Fruit fly (Drosophila melanogaster) whole organism, embryonic: Measurements from ENCODE around the gene CG46439.

Source experiments
- Antp ChIP-seq: fragments of 200-800 bp; sonication (Bioruptor generic); optimal IDR thresholded peaks from 3 replicates; lab custom pipeline; 2016; ENCODE audit warnings: missing biosample characterization, missing genetic modification characterization
- CG15073 ChIP-seq: fragments of 200-800 bp; sonication (Bioruptor generic); optimal IDR thresholded peaks from 2 replicates; lab custom pipeline; 2016; ENCODE audit warnings: missing biosample characterization, missing genetic modification characterization
- CG17359 ChIP-seq: fragments of 200-800 bp; sonication (Bioruptor generic); optimal IDR thresholded peaks from 3 replicates; lab custom pipeline; 2018; ENCODE audit warnings: missing biosample characterization, mild to moderate bottlenecking, missing genetic modification characterization, moderate library complexity
- CG17361 ChIP-seq: fragments of 200-800 bp; sonication (Bioruptor generic); IDR thresholded peaks from 3 replicates; pipeline ENCODE4 v1.3.6; 2022; ENCODE audit warnings: missing biosample characterization, missing genetic modification characterization
- CG18476 ChIP-seq: fragments of 200-800 bp; sonication (Bioruptor generic); optimal IDR thresholded peaks from 2 replicates; lab custom pipeline; 2016; ENCODE audit warnings: missing biosample characterization, mild to moderate bottlenecking, missing genetic modification characterization
- CG2116 ChIP-seq: fragments of 200-800 bp; sonication (Bioruptor generic); optimal IDR thresholded peaks from 3 replicates; lab custom pipeline; 2018; ENCODE audit warnings: missing biosample characterization, mild to moderate bottlenecking, missing genetic modification characterization
- CG2875 ChIP-seq: fragments of 200-800 bp; sonication (Bioruptor generic); optimal IDR thresholded peaks from 2 replicates; lab custom pipeline; 2017; ENCODE audit warnings: missing biosample characterization, mild to moderate bottlenecking, missing genetic modification characterization, missing genetic modification reagents
- CG32532 ChIP-seq: fragments of 200-800 bp; sonication (Bioruptor generic); IDR thresholded peaks from 2 replicates; pipeline ENCODE4 v1.3.6; 2022; ENCODE audit warnings: missing biosample characterization, missing genetic modification characterization
- CG34422 ChIP-seq: fragments of 200-800 bp; sonication (Bioruptor generic); IDR thresholded peaks from 3 replicates; pipeline ENCODE4 v1.3.6; 2022; ENCODE audit warnings: missing biosample characterization, missing genetic modification characterization
- CG3995 ChIP-seq: fragments of 200-800 bp; sonication (Bioruptor generic); optimal IDR thresholded peaks from 3 replicates; lab custom pipeline; 2016; ENCODE audit warnings: missing biosample characterization, missing genetic modification characterization
- CG4854 ChIP-seq: fragments of 200-800 bp; sonication (Bioruptor generic); optimal IDR thresholded peaks from 2 replicates; lab custom pipeline; 2016; ENCODE audit warnings: missing biosample characterization, missing genetic modification characterization, inconsistent platforms
- CG7556 ChIP-seq: fragments of 200-800 bp; sonication (Bioruptor generic); optimal IDR thresholded peaks from 2 replicates; lab custom pipeline; 2017; ENCODE audit warnings: missing biosample characterization, mild to moderate bottlenecking, missing genetic modification characterization
- CG9215 ChIP-seq: fragments of 200-800 bp; sonication (Bioruptor generic); IDR thresholded peaks from 2 replicates; pipeline ENCODE4 v1.3.6; 2022; ENCODE audit warnings: missing biosample characterization, missing genetic modification characterization
- CG9817 ChIP-seq: fragments of 200-800 bp; sonication (Bioruptor generic); optimal IDR thresholded peaks from 2 replicates; lab custom pipeline; 2018; ENCODE audit warnings: missing biosample characterization, mild to moderate bottlenecking, missing genetic modification characterization, moderate library complexity
- CTCF ChIP-seq: fragments of 200-800 bp; sonication (Bioruptor generic); optimal IDR thresholded peaks from 2 replicates; lab custom pipeline; 2017; ENCODE audit warnings: missing biosample characterization, mild to moderate bottlenecking, missing genetic modification characterization, moderate library complexity
- CkIIα-i1 ChIP-seq: fragments of 200-800 bp; sonication (Bioruptor generic); IDR thresholded peaks from 2 replicates; pipeline ENCODE4 v1.3.6; 2022; ENCODE audit warnings: missing biosample characterization, missing genetic modification characterization
- Deaf1 ChIP-seq: fragments of 200-800 bp; optimal IDR thresholded peaks from 3 replicates; lab custom pipeline; 2019; ENCODE audit warnings: missing biosample characterization, mild to moderate bottlenecking, missing genetic modification characterization, moderate library complexity
- E2f1 ChIP-seq: fragments of 200-800 bp; sonication (Bioruptor generic); IDR thresholded peaks from 2 replicates; pipeline ENCODE4 v1.3.6; 2022; ENCODE audit warnings: missing biosample characterization, missing genetic modification characterization
- GATAe ChIP-seq: fragments of 200-800 bp; sonication (Bioruptor generic); conservative IDR thresholded peaks from 2 replicates; pipeline ENCODE4 v1.3.6; 2022; ENCODE audit warnings: missing biosample characterization, missing genetic modification characterization
- HLH3B ChIP-seq: fragments of 200-800 bp; sonication (Bioruptor generic); IDR thresholded peaks from 2 replicates; pipeline ENCODE4 v1.3.6; 2022; ENCODE audit warnings: missing biosample characterization, missing genetic modification characterization
- Hmr ChIP-seq: fragments of 200-800 bp; sonication (Bioruptor generic); optimal IDR thresholded peaks from 3 replicates; lab custom pipeline; 2017; ENCODE audit warnings: mild to moderate bottlenecking, missing biosample characterization, missing genetic modification reagents, missing genetic modification characterization
- Hr78 ChIP-seq, 2 experiments: fragments of 200-800 bp in 1 of 2; fragments of >200 bp in 1 of 2; sonication (Bioruptor generic) in 1 of 2; optimal IDR thresholded peaks; 2 replicates each; lab custom pipeline; 2017 to 2019; ENCODE audit warnings: missing biosample characterization in 2 of 2, missing genetic modification characterization in 2 of 2, mild to moderate bottlenecking in 1 of 2, moderate library complexity in 1 of 2
- Neu2 ChIP-seq: fragments of 200-800 bp; sonication (Bioruptor generic); optimal IDR thresholded peaks from 3 replicates; lab custom pipeline; 2016; ENCODE audit warnings: missing biosample characterization, missing genetic modification characterization, borderline replicate concordance
- Pdp1 ChIP-seq, 2 experiments: fragments of 200-800 bp; sonication (Bioruptor generic); optimal IDR thresholded peaks; 3 replicates each; lab custom pipeline; 2016; ENCODE audit warnings: missing biosample characterization in 2 of 2, missing genetic modification characterization in 2 of 2, mild to moderate bottlenecking in 1 of 2, moderate library complexity in 1 of 2
- Sin3A ChIP-seq: fragments of >200 bp; optimal IDR thresholded peaks from 2 replicates; lab custom pipeline; 2018
- Trl ChIP-seq, 3 experiments: fragments of >200 bp in 2 of 3; fragments of 200-800 bp in 1 of 3; sonication (Bioruptor generic) in 1 of 3; optimal IDR thresholded peaks; 2 replicates in 1 of 3; 3 replicates in 2 of 3; lab custom pipeline; 2016 to 2017; ENCODE audit warnings: missing biosample characterization in 1 of 3, missing genetic modification characterization in 1 of 3
- ac ChIP-seq: fragments of 200-800 bp; sonication (Bioruptor generic); optimal IDR thresholded peaks from 3 replicates; lab custom pipeline; 2017; ENCODE audit warnings: missing biosample characterization, mild to moderate bottlenecking, missing genetic modification characterization
- amos ChIP-seq: fragments of 200-800 bp; sonication (Bioruptor generic); IDR thresholded peaks from 2 replicates; pipeline ENCODE4 v1.3.6; 2022; ENCODE audit warnings: missing biosample characterization, missing genetic modification characterization; ENCODE audit not compliant: partially characterized antibody
- chm ChIP-seq: fragments of 200-800 bp; sonication (Bioruptor generic); IDR thresholded peaks from 2 replicates; pipeline ENCODE4 v1.3.6; 2022; ENCODE audit warnings: missing biosample characterization, missing genetic modification characterization
- dm ChIP-seq: fragments of 200-800 bp; sonication (Bioruptor generic); optimal IDR thresholded peaks from 3 replicates; lab custom pipeline; 2016; ENCODE audit warnings: missing biosample characterization, missing genetic modification characterization
- dysf ChIP-seq: fragments of 200-800 bp; sonication (Bioruptor generic); IDR thresholded peaks from 3 replicates; pipeline ENCODE4 v1.3.6; 2022; ENCODE audit warnings: missing biosample characterization, missing genetic modification characterization
- en ChIP-seq: fragments of 200-800 bp; sonication (Bioruptor generic); optimal IDR thresholded peaks from 2 replicates; lab custom pipeline; 2016; ENCODE audit warnings: missing biosample characterization, missing genetic modification characterization
- eyg ChIP-seq: fragments of 200-800 bp; sonication (Bioruptor generic); optimal IDR thresholded peaks from 3 replicates; lab custom pipeline; 2016; ENCODE audit warnings: missing biosample characterization, missing genetic modification characterization
- fd3F ChIP-seq: fragments of 200-800 bp; sonication (Bioruptor generic); optimal IDR thresholded peaks from 2 replicates; lab custom pipeline; 2018; ENCODE audit warnings: missing biosample characterization, mild to moderate bottlenecking, missing genetic modification characterization, moderate library complexity
- fru ChIP-seq: fragments of >200 bp; optimal IDR thresholded peaks from 2 replicates; lab custom pipeline; 2017
- gem ChIP-seq: fragments of 200-800 bp; sonication (Bioruptor generic); optimal IDR thresholded peaks from 2 replicates; lab custom pipeline; 2019; ENCODE audit warnings: missing biosample characterization, mild to moderate bottlenecking, missing genetic modification characterization, moderate library complexity
- gfzf ChIP-seq: fragments of 200-800 bp; sonication (Bioruptor generic); optimal IDR thresholded peaks from 2 replicates; lab custom pipeline; 2016; ENCODE audit warnings: missing biosample characterization, mild to moderate bottlenecking, missing genetic modification characterization, moderate library complexity
- grau ChIP-seq: fragments of 200-800 bp; optimal IDR thresholded peaks from 3 replicates; lab custom pipeline; 2019; ENCODE audit warnings: missing biosample characterization, mild to moderate bottlenecking, missing genetic modification characterization, moderate library complexity
- gsb ChIP-seq: fragments of 200-800 bp; sonication (Bioruptor generic); IDR thresholded peaks from 2 replicates; pipeline ENCODE4 v1.3.6; 2022; ENCODE audit warnings: missing biosample characterization, missing genetic modification characterization
- gsb-n ChIP-seq: fragments of 200-800 bp; sonication (Bioruptor generic); optimal IDR thresholded peaks from 3 replicates; lab custom pipeline; 2018; ENCODE audit warnings: missing biosample characterization, mild to moderate bottlenecking, missing genetic modification characterization
- her ChIP-seq: fragments of 200-800 bp; sonication (Bioruptor generic); optimal IDR thresholded peaks from 2 replicates; lab custom pipeline; 2016; ENCODE audit warnings: missing biosample characterization, missing genetic modification characterization
- klu ChIP-seq: fragments of 200-800 bp; sonication (Bioruptor generic); IDR thresholded peaks from 2 replicates; pipeline ENCODE4 v1.3.6; 2022; ENCODE audit warnings: missing biosample characterization, missing genetic modification characterization
- kni ChIP-seq: fragments of 200-800 bp; sonication (Bioruptor generic); optimal IDR thresholded peaks from 3 replicates; lab custom pipeline; 2017; ENCODE audit warnings: mild to moderate bottlenecking, missing biosample characterization, missing genetic modification reagents, missing genetic modification characterization
- onecut ChIP-seq: fragments of 200-800 bp; sonication (Bioruptor generic); IDR thresholded peaks from 2 replicates; pipeline ENCODE4 v1.3.6; 2022; ENCODE audit warnings: missing biosample characterization, missing genetic modification characterization
- pum ChIP-seq: fragments of 200-800 bp; sonication (Bioruptor generic); optimal IDR thresholded peaks from 2 replicates; lab custom pipeline; 2016; ENCODE audit warnings: missing biosample characterization, missing genetic modification characterization
- sens ChIP-seq: fragments of 200-800 bp; sonication (Bioruptor generic); peaks from one replicate; lab custom pipeline; 2016; ENCODE audit warnings: missing biosample characterization, missing genetic modification characterization
- seq ChIP-seq: fragments of 200-800 bp; sonication (Bioruptor generic); IDR thresholded peaks from 2 replicates; pipeline ENCODE4 v1.3.6; 2022; ENCODE audit warnings: missing biosample characterization, missing genetic modification characterization
- sisA ChIP-seq: fragments of 200-800 bp; sonication (Bioruptor generic); IDR thresholded peaks from 2 replicates; pipeline ENCODE4 v1.3.6; 2022; ENCODE audit warnings: missing biosample characterization, missing genetic modification characterization
- slbo ChIP-seq: fragments of 200-800 bp; sonication (Bioruptor generic); IDR thresholded peaks from 2 replicates; pipeline ENCODE4 v1.3.6; 2022; ENCODE audit warnings: missing biosample characterization, missing genetic modification characterization
- stc ChIP-seq: fragments of 200-800 bp; sonication (Bioruptor generic); IDR thresholded peaks from 2 replicates; pipeline ENCODE4 v1.3.6; 2022; ENCODE audit warnings: missing biosample characterization, missing genetic modification characterization
- tio ChIP-seq: fragments of 200-800 bp; sonication (Bioruptor generic); optimal IDR thresholded peaks from 2 replicates; lab custom pipeline; 2017; ENCODE audit warnings: missing biosample characterization, missing genetic modification characterization, inconsistent platforms
- ttk ChIP-seq: fragments of 200-800 bp; sonication (Bioruptor generic); IDR thresholded peaks from 2 replicates; pipeline ENCODE4 v2.1.2; 2022; ENCODE audit warnings: missing biosample characterization, missing genetic modification characterization

Gene CG46439

dm6 chr3L:11064689-11065088 lies 31.4 kb downstream of the CG46439 start, which contains the start of the genes CG32075, CG45101 and SuUR (continued):
- TF ChIP-seq CG7556 (GFP tag; lab: Kevin White, UChicago) (peak; percentile 78), gem (peak; percentile 92), en (GFP tag; lab: Kevin White, UChicago) (peak; percentile 18), slbo (GFP tag; lab: Robert Waterston, UW) (peak; percentile 94), dm (peak; percentile 84), tio (GFP tag; lab: Kevin White, UChicago) (peak; percentile 85), CG17361 (GFP tag; lab: Robert Waterston, UW) (peak; percentile 87), CG32532 (GFP tag; lab: Robert Waterston, UW) (peak; percentile 89), Trl (optimal IDR thresholded peaks at IDR 0.05; lab: Kevin White, UChicago) (no peak), Trl (GFP tag; optimal IDR thresholded peaks at IDR 0.05; lab: Kevin White, UChicago) (peak; percentile 93), eyg (GFP tag; lab: Kevin White, UChicago) (peak; percentile 76), ttk (GFP tag; lab: Robert Waterston, UW) (peak; percentile 81), CG4854 (GFP tag; lab: Kevin White, UChicago) (peak; percentile 84), fd3F (GFP tag; lab: Kevin White, UChicago) (peak; percentile 81), Neu2 (no peak), pum (GFP tag; lab: Kevin White, UChicago) (peak; percentile 87), fru (lab: Kevin White, UChicago) (no peak), kni (GFP tag; lab: Kevin White, UChicago) (no peak), klu (GFP tag; lab: Robert Waterston, UW) (peak; percentile 80), E2f1 (peak; percentile 90), GATAe (GFP tag; lab: Robert Waterston, UW) (peak; percentile 61; the same call in 1 of the 2 replicates), CkIIα-i1 (GFP tag; lab: Robert Waterston, UW) (no peak), gsb-n (tag; lab: Kevin White, UChicago) (peak; percentile 74), onecut (GFP tag; lab: Robert Waterston, UW) (peak; percentile 34; the same call in 1 of the 2 replicates), CG34422 (GFP tag; lab: Robert Waterston, UW) (peak; percentile 90), CG9215 (GFP tag; lab: Robert Waterston, UW) (peak; percentile 82), CG15073 (GFP tag; lab: Kevin White, UChicago) (peak; percentile 57), CG9817 (tag; lab: Kevin White, UChicago) (peak; percentile 88), CG2116 (peak; percentile 67), HLH3B (peak; percentile 78), grau (tag; lab: Kevin White, UChicago) (peak; percentile 88), CG18476 (GFP tag; lab: Kevin White, UChicago) (peak; percentile 82), her (GFP tag; lab: Kevin White, UChicago) (peak; percentile 68), Hr78 (GFP tag; optimal IDR thresholded peaks at IDR 0.05; lab: Kevin White, UChicago) (no peak), dysf (GFP tag; lab: Robert Waterston, UW) (peak; percentile 87), Hmr (GFP tag; lab: Kevin White, UChicago) (peak; percentile 82), Antp (GFP tag; lab: Kevin White, UChicago) (peak; percentile 84), gsb (GFP tag; lab: Robert Waterston, UW) (peak; percentile 53; the same call in 1 of the 2 replicates), ac (GFP tag; lab: Kevin White, UChicago) (peak; percentile 38), seq (peak; percentile 79), chm (GFP tag; lab: Robert Waterston, UW) (peak; percentile 90), stc (peak; percentile 85), CG2875 (peak; percentile 39), sens (GFP tag; lab: Kevin White, UChicago) (peak; percentile 99), Sin3A (lab: Kevin White, UChicago) (peak; percentile 75), sisA (GFP tag; lab: Robert Waterston, UW) (peak; percentile 92), Pdp1 (GFP tag; optimal IDR thresholded peaks at IDR 0.05; lab: Kevin White, UChicago) (peak; percentile 87 to 90), CG17359 (tag; lab: Kevin White, UChicago) (peak; percentile 85), CTCF (GFP tag; lab: Kevin White, UChicago) (no peak), Deaf1 (tag; lab: Kevin White, UChicago) (peak; percentile 38), gfzf (peak; percentile 5), CG3995 (GFP tag; lab: Kevin White, UChicago) (peak; percentile 76), amos (GFP tag; lab: Robert Waterston, UW) (no peak)
